Worm (Caenorhabditis elegans) whole organism, L4/young adult: ENCODE measurements around the gene F59B10.3.

ENCODE experiments used
- W03F9.2 ChIP-seq: fragments of 150-350 bp; optimal IDR thresholded peaks from 2 replicates; lab custom pipeline; 2014; ENCODE audit warnings: missing biosample characterization, missing genetic modification characterization
- dao-5 ChIP-seq: sonication (generic microtip); optimal IDR thresholded peaks from 2 replicates; lab custom pipeline; 2016; ENCODE audit warnings: missing genotype, missing genetic modification characterization, moderate library complexity, missing compliant biosample characterization
- him-1 ChIP-seq: sonication (generic microtip); optimal IDR thresholded peaks from 2 replicates; lab custom pipeline; 2016; ENCODE audit warnings: missing genotype, missing genetic modification reagents, missing genetic modification characterization, missing compliant biosample characterization

ce11 chrII:10550173-10550572 is 39.8 kb downstream of the F59B10.3 start:
- TF ChIP-seq W03F9.2 (tag; lab: Kevin White, UChicago) (no peak), dao-5 (tag; lab: Kevin White, UChicago) (no peak), him-1 (tag; lab: Kevin White, UChicago) (no peak)
